Fruit fly (Drosophila melanogaster) whole organism, embryonic: Measurements from ENCODE around the gene ry.

Source experiments
- Blimp-1 ChIP-seq: fragments of 200-800 bp; sonication (Bioruptor generic); optimal IDR thresholded peaks from 3 replicates; lab custom pipeline; 2018; ENCODE audit warnings: missing biosample characterization, missing genetic modification characterization, mild to moderate bottlenecking, moderate library complexity, missing genetic modification reagents
- CG10654 ChIP-seq: fragments of 200-800 bp; sonication (Bioruptor generic); optimal IDR thresholded peaks from 2 replicates; lab custom pipeline; 2016; ENCODE audit warnings: missing biosample characterization, missing genetic modification characterization
- CG11695 ChIP-seq: fragments of 200-800 bp; sonication (Bioruptor generic); IDR thresholded peaks from 3 replicates; pipeline ENCODE4 v1.3.6; 2022; ENCODE audit warnings: missing biosample characterization, missing genetic modification characterization
- CG11723 ChIP-seq: fragments of 200-800 bp; sonication (Bioruptor generic); optimal IDR thresholded peaks from 2 replicates; lab custom pipeline; 2017; ENCODE audit warnings: missing biosample characterization, mild to moderate bottlenecking, missing genetic modification characterization
- CG12769 ChIP-seq: fragments of 200-800 bp; sonication (Bioruptor generic); optimal IDR thresholded peaks from 2 replicates; lab custom pipeline; 2019; ENCODE audit warnings: missing biosample characterization, mild to moderate bottlenecking, missing genetic modification characterization, moderate library complexity
- CG13624 ChIP-seq: fragments of 200-800 bp; sonication (Bioruptor generic); optimal IDR thresholded peaks from 2 replicates; lab custom pipeline; 2016; ENCODE audit warnings: missing biosample characterization, missing genetic modification characterization
- CG13894 ChIP-seq: fragments of 200-800 bp; sonication (Bioruptor generic); optimal IDR thresholded peaks from 3 replicates; lab custom pipeline; 2018; ENCODE audit warnings: missing biosample characterization, mild to moderate bottlenecking, missing genetic modification characterization, moderate library complexity
- CG2199 ChIP-seq: fragments of 200-800 bp; sonication (Bioruptor generic); IDR thresholded peaks from 3 replicates; pipeline ENCODE4 v1.3.6; 2022; ENCODE audit warnings: missing biosample characterization, missing genetic modification characterization
- CG30403 ChIP-seq: fragments of 200-800 bp; sonication (Bioruptor generic); optimal IDR thresholded peaks from 3 replicates; lab custom pipeline; 2016; ENCODE audit warnings: missing biosample characterization, missing genetic modification characterization
- CG34422 ChIP-seq: fragments of 200-800 bp; sonication (Bioruptor generic); IDR thresholded peaks from 3 replicates; pipeline ENCODE4 v1.3.6; 2022; ENCODE audit warnings: missing biosample characterization, missing genetic modification characterization
- CG4424 ChIP-seq: fragments of 200-800 bp; sonication (Bioruptor generic); optimal IDR thresholded peaks from 3 replicates; lab custom pipeline; 2016; ENCODE audit warnings: missing biosample characterization, missing genetic modification characterization
- CG8388 ChIP-seq: fragments of 200-800 bp; sonication (Bioruptor generic); optimal IDR thresholded peaks from 2 replicates; lab custom pipeline; 2019; ENCODE audit warnings: missing biosample characterization, mild to moderate bottlenecking, missing genetic modification characterization, moderate library complexity
- CG8765 ChIP-seq: fragments of 200-800 bp; sonication (Bioruptor generic); IDR thresholded peaks from 2 replicates; pipeline ENCODE4 v1.3.6; 2022; ENCODE audit warnings: missing biosample characterization, missing genetic modification characterization
- CoRest ChIP-seq: fragments of 200-800 bp; sonication (Bioruptor generic); optimal IDR thresholded peaks from 3 replicates; lab custom pipeline; 2018; ENCODE audit warnings: missing biosample characterization, mild to moderate bottlenecking, missing genetic modification characterization, moderate library complexity
- Deaf1 ChIP-seq: fragments of 200-800 bp; optimal IDR thresholded peaks from 3 replicates; lab custom pipeline; 2019; ENCODE audit warnings: missing biosample characterization, mild to moderate bottlenecking, missing genetic modification characterization, moderate library complexity
- Dip2 ChIP-seq: fragments of 200-800 bp; sonication (Bioruptor generic); IDR thresholded peaks from 2 replicates; pipeline ENCODE4 v1.3.6; 2022; ENCODE audit warnings: missing biosample characterization, missing genetic modification characterization
- Dll ChIP-seq: fragments of 200-800 bp; sonication (Bioruptor generic); IDR thresholded peaks from 4 replicates; pipeline ENCODE4 v1.3.6; 2022; ENCODE audit warnings: missing biosample characterization, missing genetic modification characterization; ENCODE audit not compliant: partially characterized antibody
- Dp ChIP-seq: fragments of 200-800 bp; sonication (Bioruptor generic); optimal IDR thresholded peaks from 2 replicates; lab custom pipeline; 2018; ENCODE audit warnings: missing biosample characterization, mild to moderate bottlenecking, missing genetic modification characterization, moderate library complexity
- Drgx ChIP-seq: fragments of 200-800 bp; sonication (Bioruptor generic); IDR thresholded peaks from 2 replicates; pipeline ENCODE4 v1.3.6; 2022; ENCODE audit warnings: missing biosample characterization, missing genetic modification characterization
- Eip74EF ChIP-seq, 2 experiments: fragments of 200-800 bp in 1 of 2; fragments of >200 bp in 1 of 2; sonication (Bioruptor generic) in 1 of 2; optimal IDR thresholded peaks; 2 replicates each; lab custom pipeline; 2017 to 2019; ENCODE audit warnings: missing biosample characterization in 2 of 2, missing genetic modification characterization in 2 of 2, mild to moderate bottlenecking in 1 of 2, moderate library complexity in 1 of 2
- Hsf ChIP-seq: fragments of 200-800 bp; sonication (Bioruptor generic); optimal IDR thresholded peaks from 3 replicates; lab custom pipeline; 2016; ENCODE audit warnings: missing biosample characterization, missing genetic modification characterization
- Med ChIP-seq: fragments of 200-800 bp; sonication (Bioruptor generic); peaks from one replicate; lab custom pipeline; 2016; ENCODE audit warnings: missing biosample characterization, missing genetic modification characterization, mild to moderate bottlenecking, inconsistent platforms, moderate library complexity
- Meics ChIP-seq: fragments of 200-800 bp; sonication (Bioruptor generic); optimal IDR thresholded peaks from 2 replicates; lab custom pipeline; 2017; ENCODE audit warnings: missing biosample characterization, mild to moderate bottlenecking, missing genetic modification characterization
- Pdp1 ChIP-seq, 2 experiments: fragments of 200-800 bp; sonication (Bioruptor generic); optimal IDR thresholded peaks; 3 replicates each; lab custom pipeline; 2016; ENCODE audit warnings: missing biosample characterization in 2 of 2, missing genetic modification characterization in 2 of 2, mild to moderate bottlenecking in 1 of 2, moderate library complexity in 1 of 2
- Ravus ChIP-seq: fragments of 200-800 bp; sonication (Bioruptor generic); IDR thresholded peaks from 2 replicates; pipeline ENCODE4 v1.3.6; 2022; ENCODE audit warnings: missing biosample characterization, missing genetic modification characterization
- Sox102F ChIP-seq: fragments of 200-800 bp; sonication (Bioruptor generic); optimal IDR thresholded peaks from 2 replicates; lab custom pipeline; 2018; ENCODE audit warnings: missing biosample characterization, mild to moderate bottlenecking, missing genetic modification characterization, moderate library complexity
- abd-A ChIP-seq: fragments of 200-800 bp; sonication (Bioruptor generic); optimal IDR thresholded peaks from 3 replicates; lab custom pipeline; 2019; ENCODE audit warnings: missing biosample characterization, mild to moderate bottlenecking, missing genetic modification characterization, moderate library complexity
- bbx ChIP-seq: fragments of 200-800 bp; sonication (Bioruptor generic); IDR thresholded peaks from 2 replicates; pipeline ENCODE4 v1.3.6; 2022; ENCODE audit warnings: missing biosample characterization, missing genetic modification characterization; ENCODE audit not compliant: partially characterized antibody
- cato ChIP-seq: fragments of 200-800 bp; sonication (Bioruptor generic); optimal IDR thresholded peaks from 2 replicates; lab custom pipeline; 2016; ENCODE audit warnings: missing biosample characterization, missing genetic modification characterization, borderline replicate concordance
- chm ChIP-seq: fragments of 200-800 bp; sonication (Bioruptor generic); IDR thresholded peaks from 2 replicates; pipeline ENCODE4 v1.3.6; 2022; ENCODE audit warnings: missing biosample characterization, missing genetic modification characterization
- crol ChIP-seq: fragments of 200-800 bp; sonication (Bioruptor generic); IDR thresholded peaks from 2 replicates; pipeline ENCODE4 v1.3.6; 2022; ENCODE audit warnings: missing biosample characterization, missing genetic modification characterization
- dan ChIP-seq: fragments of 200-800 bp; sonication (Bioruptor generic); IDR thresholded peaks from 2 replicates; pipeline ENCODE4 v1.3.6; 2022; ENCODE audit warnings: missing biosample characterization, missing genetic modification characterization
- esg ChIP-seq: fragments of 200-800 bp; sonication (Bioruptor generic); conservative IDR thresholded peaks from 2 replicates; pipeline ENCODE4 v1.3.6; 2022; ENCODE audit warnings: missing biosample characterization, missing genetic modification characterization
- exex ChIP-seq: fragments of 200-800 bp; sonication (Bioruptor generic); optimal IDR thresholded peaks from 4 replicates; lab custom pipeline; 2018; ENCODE audit warnings: missing biosample characterization, mild to moderate bottlenecking, missing genetic modification characterization, moderate library complexity
- fd64A ChIP-seq: fragments of 200-800 bp; sonication (Bioruptor generic); optimal IDR thresholded peaks from 3 replicates; lab custom pipeline; 2018; ENCODE audit warnings: missing biosample characterization, mild to moderate bottlenecking, missing genetic modification characterization
- gt ChIP-seq: fragments of 200-800 bp; sonication (Bioruptor generic); IDR thresholded peaks from 2 replicates; pipeline ENCODE4 v1.3.6; 2022; ENCODE audit warnings: missing biosample characterization, missing genetic modification characterization
- kni ChIP-seq: fragments of 200-800 bp; sonication (Bioruptor generic); optimal IDR thresholded peaks from 3 replicates; lab custom pipeline; 2017; ENCODE audit warnings: mild to moderate bottlenecking, missing biosample characterization, missing genetic modification reagents, missing genetic modification characterization
- lola ChIP-seq, 3 experiments: fragments of >200 bp in 2 of 3; fragments of 200-800 bp in 1 of 3; sonication (Bioruptor generic) in 1 of 3; optimal IDR thresholded peaks; 2 replicates each; lab custom pipeline; 2017 to 2019; ENCODE audit warnings: missing biosample characterization in 3 of 3, missing genetic modification characterization in 3 of 3, mild to moderate bottlenecking in 1 of 3, moderate library complexity in 1 of 3
- luna ChIP-seq: fragments of 200-800 bp; sonication (Bioruptor generic); optimal IDR thresholded peaks from 2 replicates; lab custom pipeline; 2016; ENCODE audit warnings: missing biosample characterization, missing genetic modification characterization
- mirr ChIP-seq: fragments of 200-800 bp; sonication (Bioruptor generic); optimal IDR thresholded peaks from 3 replicates; lab custom pipeline; 2018; ENCODE audit warnings: missing biosample characterization, mild to moderate bottlenecking, missing genetic modification characterization
- onecut ChIP-seq: fragments of 200-800 bp; sonication (Bioruptor generic); IDR thresholded peaks from 2 replicates; pipeline ENCODE4 v1.3.6; 2022; ENCODE audit warnings: missing biosample characterization, missing genetic modification characterization
- scrt ChIP-seq: fragments of 200-800 bp; sonication (Bioruptor generic); optimal IDR thresholded peaks from 2 replicates; lab custom pipeline; 2018; ENCODE audit warnings: missing biosample characterization, mild to moderate bottlenecking, missing genetic modification characterization, moderate library complexity
- sens ChIP-seq: fragments of 200-800 bp; sonication (Bioruptor generic); peaks from one replicate; lab custom pipeline; 2016; ENCODE audit warnings: missing biosample characterization, missing genetic modification characterization
- shn ChIP-seq: fragments of 200-800 bp; sonication (Bioruptor generic); optimal IDR thresholded peaks from 3 replicates; lab custom pipeline; 2016; ENCODE audit warnings: missing biosample characterization, missing genetic modification characterization
- sug ChIP-seq: fragments of 200-800 bp; optimal IDR thresholded peaks from 2 replicates; lab custom pipeline; 2019; ENCODE audit warnings: missing biosample characterization, mild to moderate bottlenecking, missing genetic modification characterization, moderate library complexity
- unc-4 ChIP-seq: fragments of 200-800 bp; sonication (Bioruptor generic); IDR thresholded peaks from 2 replicates; pipeline ENCODE4 v1.3.6; 2022; ENCODE audit warnings: missing biosample characterization, missing genetic modification characterization; ENCODE audit not compliant: partially characterized antibody

Gene ry

dm6 chr3R:13015402-13015801 is 16.9 kb upstream of the ry start:
- peak; percentile 63 for TF ChIP-seq crol (GFP tag; lab: Robert Waterston, UW)
- no peak for TF ChIP-seq Ravus (GFP tag; lab: Robert Waterston, UW)
- TF ChIP-seq Deaf1, result peak; percentile 52
- peak; percentile 0 for TF ChIP-seq Med
- TF ChIP-seq CG34422 (GFP tag; lab: Robert Waterston, UW), result peak; percentile 20; the same call in 1 of the 3 replicates
- no peak for TF ChIP-seq lola (GFP tag; optimal IDR thresholded peaks at IDR 0.05; lab: Kevin White, UChicago)
- TF ChIP-seq Pdp1 (GFP tag; optimal IDR thresholded peaks at IDR 0.05; lab: Kevin White, UChicago), result peak in 1 of 2 experiments; percentile 19
- TF ChIP-seq Blimp-1 (GFP tag; lab: Kevin White, UChicago), result peak; percentile 57
- TF ChIP-seq Dp (GFP tag; lab: Kevin White, UChicago), result peak; percentile 5
- no peak for TF ChIP-seq CG11695 (GFP tag; lab: Robert Waterston, UW)
- 0 out of 3 replicates have a peak, but pooled peaks have one; percentile 12 for TF ChIP-seq CG2199 (GFP tag; lab: Robert Waterston, UW)
- 0 out of 4 replicates have a peak, but pooled peaks have one; percentile 20 for TF ChIP-seq Dll (GFP tag; lab: Robert Waterston, UW)
- no peak for TF ChIP-seq bbx (GFP tag; lab: Robert Waterston, UW)

DNA sequence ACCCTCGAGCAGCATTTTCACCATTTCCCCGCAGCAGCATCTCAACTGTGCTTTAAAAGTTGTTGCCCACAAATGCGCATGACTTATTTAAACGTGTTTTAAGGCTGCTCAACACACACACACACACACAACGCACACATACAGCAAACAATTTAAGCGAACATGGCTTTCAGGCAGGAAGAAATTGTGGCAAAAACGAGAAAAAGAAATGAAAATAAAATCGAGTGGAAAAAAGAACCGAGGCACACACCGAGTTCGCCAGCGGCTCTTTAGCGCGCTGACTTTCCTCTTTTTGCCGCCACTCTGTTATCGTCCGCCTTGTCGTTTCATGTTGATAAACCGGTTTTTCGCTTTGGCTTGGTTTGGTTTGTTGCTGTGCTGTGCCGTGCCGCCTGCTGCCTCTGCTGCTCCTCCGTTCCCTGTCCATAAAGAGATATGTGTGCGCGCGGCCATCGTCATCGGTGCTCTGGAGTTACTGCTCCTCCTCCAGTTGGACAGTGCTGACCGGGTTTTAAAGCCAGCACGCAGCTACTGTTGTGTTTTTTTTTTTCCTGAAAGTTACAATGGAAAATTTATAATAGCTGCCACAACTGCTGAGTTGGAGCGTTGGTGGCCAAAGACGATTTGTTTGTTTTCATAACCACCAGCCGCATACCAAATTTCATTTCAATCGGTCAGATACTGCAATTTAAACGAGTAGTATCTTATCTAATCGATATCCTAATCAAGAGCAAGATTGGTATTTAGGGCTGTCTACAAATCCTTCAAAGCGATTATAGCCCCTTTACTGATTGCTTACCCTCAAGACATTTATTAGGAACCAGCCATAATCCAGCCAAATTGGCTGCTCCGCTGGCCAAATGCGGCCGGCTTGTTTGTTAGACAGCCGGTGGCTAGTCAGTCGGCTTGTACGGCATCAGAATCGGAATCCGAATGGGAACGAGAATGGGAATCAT is 16.2 kb upstream of the ry start:
- peak; percentile 56 for TF ChIP-seq kni (GFP tag; lab: Kevin White, UChicago)
- peak; percentile 5 for TF ChIP-seq Meics (GFP tag; lab: Kevin White, UChicago)
- TF ChIP-seq CG4424 (GFP tag; lab: Kevin White, UChicago), result no peak
- TF ChIP-seq Hsf, result no peak
- no peak for TF ChIP-seq Eip74EF (GFP tag; optimal IDR thresholded peaks at IDR 0.05; lab: Kevin White, UChicago)
- TF ChIP-seq CG30403 (GFP tag; lab: Kevin White, UChicago), result peak; percentile 28
- no peak for TF ChIP-seq Dip2 (GFP tag; lab: Robert Waterston, UW)
- no peak for TF ChIP-seq CG11723 (GFP tag; lab: Kevin White, UChicago)
- peak; percentile 14 for TF ChIP-seq abd-A (tag; lab: Kevin White, UChicago)
- no peak for TF ChIP-seq CG13894 (tag; lab: Kevin White, UChicago)
- peak; percentile 22; the same call in 1 of the 2 replicates for TF ChIP-seq CG8765 (GFP tag; lab: Robert Waterston, UW)
- no peak; the same call in 1 of the 2 replicates for TF ChIP-seq Drgx (GFP tag; lab: Robert Waterston, UW)
- TF ChIP-seq gt, result no peak
- TF ChIP-seq Sox102F (GFP tag; lab: Kevin White, UChicago), result no peak
- peak; percentile 89 for TF ChIP-seq sens (GFP tag; lab: Kevin White, UChicago)
- no peak for TF ChIP-seq chm
- peak; percentile 31 for TF ChIP-seq mirr (GFP tag; lab: Kevin White, UChicago)
- no peak for TF ChIP-seq scrt
- TF ChIP-seq sug (tag; lab: Kevin White, UChicago), result peak; percentile 48
- no peak for TF ChIP-seq CG13624
- TF ChIP-seq shn (GFP tag; lab: Kevin White, UChicago), result peak; percentile 47
- no peak for TF ChIP-seq unc-4
- no peak for TF ChIP-seq esg (GFP tag; lab: Robert Waterston, UW)
- TF ChIP-seq CG12769 (tag; lab: Kevin White, UChicago), result peak; percentile 85
- 0 out of 2 replicates have a peak, but pooled peaks have one; percentile 4 for TF ChIP-seq onecut (GFP tag; lab: Robert Waterston, UW)
- no peak for TF ChIP-seq CG8388 (GFP tag; lab: Kevin White, UChicago)
- no peak for TF ChIP-seq dan (GFP tag; lab: Robert Waterston, UW)
- peak; percentile 70 for TF ChIP-seq exex
- no peak for TF ChIP-seq fd64A (GFP tag; lab: Kevin White, UChicago)
- peak; percentile 18 for TF ChIP-seq CoRest (tag; lab: Kevin White, UChicago)
- TF ChIP-seq CG10654, result no peak
- no peak for TF ChIP-seq luna (GFP tag; lab: Kevin White, UChicago)
- no peak for TF ChIP-seq cato (GFP tag; lab: Kevin White, UChicago)
